Worm (Caenorhabditis elegans) whole organism, L1 larva: ENCODE data around the gene nlp-82.

ENCODE experiments used
- C16A3.4 ChIP-seq: fragments of 150-350 bp; optimal IDR thresholded peaks from 2 replicates; lab custom pipeline; 2014; ENCODE audit warnings: missing biosample characterization, missing genetic modification characterization
- C34B4.2 ChIP-seq: sonication (generic microtip); optimal IDR thresholded peaks from 2 replicates; lab custom pipeline; 2017; ENCODE audit warnings: mild to moderate bottlenecking, missing genetic modification characterization, missing compliant biosample characterization
- F16B12.6 ChIP-seq: fragments of 150-350 bp; optimal IDR thresholded peaks from 2 replicates; lab custom pipeline; 2014; ENCODE audit warnings: missing biosample characterization, missing genetic modification characterization
- aha-1 ChIP-seq: fragments of 150-350 bp; optimal IDR thresholded peaks from 2 replicates; lab custom pipeline; 2014; ENCODE audit warnings: missing biosample characterization, missing genetic modification characterization
- aly-2 ChIP-seq: fragments of 150-350 bp; optimal IDR thresholded peaks from 2 replicates; lab custom pipeline; 2014; ENCODE audit warnings: missing biosample characterization, missing genetic modification characterization
- ama-1 ChIP-seq: fragments of 150-350 bp; optimal IDR thresholded peaks from 2 replicates; lab custom pipeline; 2014
- ceh-63 ChIP-seq: fragments of 200-800 bp; sonication (Bioruptor generic); optimal IDR thresholded peaks from 2 replicates; lab custom pipeline; 2018; ENCODE audit warnings: mild to moderate bottlenecking, missing genetic modification characterization, missing compliant biosample characterization
- ceh-8 ChIP-seq: fragments of 200-800 bp; sonication (Bioruptor generic); optimal IDR thresholded peaks from 2 replicates; lab custom pipeline; 2018; ENCODE audit warnings: mild to moderate bottlenecking, missing genetic modification characterization, moderate library complexity, missing compliant biosample characterization
- ceh-88 ChIP-seq: fragments of 200-800 bp; sonication (Bioruptor generic); IDR thresholded peaks from 2 replicates; pipeline ENCODE4 v1.3.6; 2022; ENCODE audit warnings: missing genetic modification characterization, missing compliant biosample characterization
- dpl-1 ChIP-seq, 3 experiments: fragments of 150-350 bp in 2 of 3; sonication (generic microtip) in 1 of 3; optimal IDR thresholded peaks; 2 replicates each; lab custom pipeline; 2014 to 2017; ENCODE audit warnings: missing biosample characterization in 3 of 3, missing genetic modification characterization in 3 of 3, missing genetic modification reagents in 3 of 3
- dsc-1 ChIP-seq: sonication (generic microtip); optimal IDR thresholded peaks from 2 replicates; lab custom pipeline; 2016; ENCODE audit warnings: mild to moderate bottlenecking, missing genetic modification characterization, missing compliant biosample characterization
- efl-1 ChIP-seq, 4 experiments: fragments of 150-350 bp; optimal IDR thresholded peaks in 3 of 4; peaks in 1 of 4; 1 replicate in 1 of 4; 2 replicates in 3 of 4; lab custom pipeline; 2014; ENCODE audit warnings: missing biosample characterization in 2 of 4, missing genetic modification characterization in 2 of 4, missing genetic modification reagents in 2 of 4
- egl-13 ChIP-seq: sonication (generic microtip); optimal IDR thresholded peaks from 2 replicates; lab custom pipeline; 2016; ENCODE audit warnings: missing genotype, missing genetic modification reagents, missing genetic modification characterization, missing compliant biosample characterization
- fkh-10 ChIP-seq: sonication (generic microtip); optimal IDR thresholded peaks from 2 replicates; lab custom pipeline; 2017; ENCODE audit warnings: missing biosample characterization, missing genetic modification reagents, missing genetic modification characterization
- grh-1 ChIP-seq: fragments of 200-800 bp; sonication (Bioruptor generic); IDR thresholded peaks from 2 replicates; pipeline ENCODE4 v1.3.6; 2022; ENCODE audit warnings: missing genetic modification reagents, missing genetic modification characterization, missing compliant biosample characterization
- hlh-17 ChIP-seq: fragments of 200-800 bp; sonication (Bioruptor generic); optimal IDR thresholded peaks from 2 replicates; lab custom pipeline; 2018; ENCODE audit warnings: missing genetic modification characterization, mild to moderate bottlenecking, missing compliant biosample characterization, moderate library complexity, borderline replicate concordance
- hpl-2 ChIP-seq: fragments of 150-350 bp; optimal IDR thresholded peaks from 2 replicates; lab custom pipeline; 2014; ENCODE audit warnings: missing biosample characterization, missing genetic modification reagents, missing genetic modification characterization
- isw-1 ChIP-seq: fragments of 200-800 bp; sonication (Bioruptor generic); IDR thresholded peaks from 2 replicates; pipeline ENCODE4 v1.3.6; 2022; ENCODE audit warnings: missing genetic modification characterization, missing compliant biosample characterization
- lin-13 ChIP-seq: fragments of 150-350 bp; optimal IDR thresholded peaks from 2 replicates; lab custom pipeline; 2014; ENCODE audit warnings: missing biosample characterization, missing genetic modification reagents, missing genetic modification characterization
- lin-35 ChIP-seq, 2 experiments: fragments of 150-350 bp; optimal IDR thresholded peaks; 2 replicates each; lab custom pipeline; 2014; ENCODE audit warnings: missing biosample characterization in 2 of 2, missing genetic modification characterization in 2 of 2, missing genetic modification reagents in 2 of 2
- lsy-2 ChIP-seq, 2 experiments: fragments of 150-350 bp; optimal IDR thresholded peaks; 2 replicates each; lab custom pipeline; 2014; ENCODE audit warnings: missing biosample characterization in 2 of 2, missing genetic modification characterization in 2 of 2
- mab-9 ChIP-seq: fragments of 200-800 bp; sonication (Bioruptor generic); IDR thresholded peaks from 2 replicates; pipeline ENCODE4 v1.3.6; 2022; ENCODE audit warnings: missing genetic modification reagents, missing genetic modification characterization, missing compliant biosample characterization
- mdl-1 ChIP-seq, 2 experiments: fragments of 150-350 bp; optimal IDR thresholded peaks; 2 replicates each; lab custom pipeline; 2014 to 2017; ENCODE audit warnings: missing biosample characterization in 2 of 2, missing genetic modification characterization in 2 of 2, inconsistent platforms in 1 of 2
- mep-1 ChIP-seq: fragments of 150-350 bp; optimal IDR thresholded peaks from 2 replicates; lab custom pipeline; 2014; ENCODE audit warnings: missing biosample characterization, missing genetic modification characterization
- nhr-19 ChIP-seq: fragments of 200-800 bp; sonication (Bioruptor generic); conservative IDR thresholded peaks from 2 replicates; pipeline ENCODE4 v1.3.6; 2022; ENCODE audit warnings: missing genetic modification characterization, missing compliant biosample characterization
- nhr-47 ChIP-seq: sonication (generic microtip); optimal IDR thresholded peaks from 2 replicates; lab custom pipeline; 2016; ENCODE audit warnings: mild to moderate bottlenecking, missing genetic modification characterization, moderate library complexity, missing compliant biosample characterization
- nhr-71 ChIP-seq: sonication (generic microtip); optimal IDR thresholded peaks from 2 replicates; lab custom pipeline; 2016; ENCODE audit warnings: mild to moderate bottlenecking, missing genetic modification characterization, moderate library complexity, missing compliant biosample characterization
- nhr-85 ChIP-seq: sonication (generic microtip); peaks from one replicate; lab custom pipeline; 2016; ENCODE audit warnings: missing genetic modification characterization, inconsistent platforms, missing compliant biosample characterization
- pag-3 ChIP-seq: sonication (generic microtip); optimal IDR thresholded peaks from 2 replicates; lab custom pipeline; 2017; ENCODE audit warnings: missing genetic modification characterization, mild to moderate bottlenecking, missing compliant biosample characterization, antibody characterized with exemption, borderline replicate concordance; ENCODE audit not compliant: insufficient read depth
- rnt-1 ChIP-seq: sonication (generic microtip); optimal IDR thresholded peaks from 2 replicates; lab custom pipeline; 2016; ENCODE audit warnings: mild to moderate bottlenecking, missing genetic modification characterization, moderate library complexity, missing compliant biosample characterization
- snu-23 ChIP-seq: sonication (generic microtip); optimal IDR thresholded peaks from 2 replicates; lab custom pipeline; 2016; ENCODE audit warnings: missing genetic modification characterization, missing compliant biosample characterization
- swsn-7 ChIP-seq: sonication (generic microtip); optimal IDR thresholded peaks from 2 replicates; lab custom pipeline; 2016; ENCODE audit warnings: missing genetic modification characterization, missing compliant biosample characterization
- tbx-2 ChIP-seq: sonication (generic microtip); optimal IDR thresholded peaks from 2 replicates; lab custom pipeline; 2016; ENCODE audit warnings: missing genetic modification characterization, missing compliant biosample characterization
- unc-130 ChIP-seq: fragments of 150-350 bp; optimal IDR thresholded peaks from 2 replicates; lab custom pipeline; 2017; ENCODE audit warnings: missing biosample characterization, missing genetic modification characterization, inconsistent platforms
- unc-62 ChIP-seq: fragments of 150-350 bp; optimal IDR thresholded peaks from 2 replicates; lab custom pipeline; 2014; ENCODE audit warnings: missing biosample characterization, missing genetic modification reagents, missing genetic modification characterization
- vab-15 ChIP-seq: sonication (generic microtip); optimal IDR thresholded peaks from 2 replicates; lab custom pipeline; 2017; ENCODE audit warnings: missing genotype, mild to moderate bottlenecking, missing genetic modification characterization, missing compliant biosample characterization
- xbp-1 ChIP-seq: sonication (generic microtip); optimal IDR thresholded peaks from 2 replicates; lab custom pipeline; 2016; ENCODE audit warnings: missing genetic modification characterization, missing compliant biosample characterization
- zag-1 ChIP-seq: fragments of 150-350 bp; optimal IDR thresholded peaks from 2 replicates; lab custom pipeline; 2014; ENCODE audit warnings: missing biosample characterization, missing genetic modification characterization
- zip-4 ChIP-seq: fragments of 200-800 bp; sonication (Bioruptor generic); optimal IDR thresholded peaks from 2 replicates; lab custom pipeline; 2018; ENCODE audit warnings: mild to moderate bottlenecking, missing genetic modification characterization, moderate library complexity, missing compliant biosample characterization
- ztf-4 ChIP-seq: fragments of 150-350 bp; optimal IDR thresholded peaks from 2 replicates; lab custom pipeline; 2014; ENCODE audit warnings: missing biosample characterization, missing genetic modification characterization

The nlp-82 gene

ce11 chrII:9289127-9289526 is 35.0 kb upstream of the nlp-82 start:
- TF ChIP-seq hpl-2 (no peak), nhr-85 (peak; percentile 21)
- TF ChIP-seq, all 84 proteins: peak for 1

- peak; percentile 5 for TF ChIP-seq ztf-4 (tag; lab: Kevin White, UChicago)
- no peak for TF ChIP-seq zag-1 (tag; lab: Kevin White, UChicago)
- no peak for TF ChIP-seq mdl-1 (tag; optimal IDR thresholded peaks at IDR 0.05; lab: Kevin White, UChicago)
- TF ChIP-seq nhr-71, result peak; percentile 55
- no peak for TF ChIP-seq aha-1 (tag; lab: Kevin White, UChicago)
- no peak for TF ChIP-seq unc-62 (GFP tag; lab: Kevin White, UChicago)
- no peak for TF ChIP-seq isw-1 (GFP tag; lab: Robert Waterston, UW)
- TF ChIP-seq mep-1, result no peak
- TF ChIP-seq egl-13, result peak; percentile 5
- no peak for TF ChIP-seq pag-3 (tag; lab: Kevin White, UChicago)
- peak; percentile 28 for TF ChIP-seq dsc-1 (tag; lab: Kevin White, UChicago)
- TF ChIP-seq lin-13 (GFP tag; lab: Kevin White, UChicago), result no peak
- TF ChIP-seq lin-35 (GFP tag; optimal IDR thresholded peaks at IDR 0.05; lab: Kevin White, UChicago), result peak; percentile 2 to 16
- peak; percentile 27; the same call in 1 of the 2 replicates for TF ChIP-seq grh-1 (GFP tag; lab: Robert Waterston, UW)
- TF ChIP-seq tbx-2 (tag; lab: Kevin White, UChicago), result no peak
- TF ChIP-seq dpl-1 (GFP tag; optimal IDR thresholded peaks at IDR 0.05; lab: Kevin White, UChicago), result peak in 2 of 3 experiments; percentile 11 to 46
- no peak for TF ChIP-seq vab-15 (tag; lab: Kevin White, UChicago)
- peak; percentile 43 to 76 for TF ChIP-seq lsy-2 (tag; optimal IDR thresholded peaks at IDR 0.05; lab: Kevin White, UChicago)
- TF ChIP-seq nhr-19, result peak; percentile 49
- no peak for TF ChIP-seq C16A3.4 (tag; lab: Kevin White, UChicago)
- TF ChIP-seq fkh-10 (GFP tag; lab: Kevin White, UChicago), result peak; percentile 15
- peak; percentile 38 to 41 for TF ChIP-seq efl-1 (optimal IDR thresholded peaks at IDR 0.05; lab: Kevin White, UChicago)
- TF ChIP-seq efl-1 (GFP tag; optimal IDR thresholded peaks at IDR 0.05 in 1 of 2; lab: Kevin White, UChicago), result peak in 1 of 2 experiments; percentile 37
- TF ChIP-seq C34B4.2, result no peak
- TF ChIP-seq mab-9, result no peak
- TF ChIP-seq rnt-1 (tag; lab: Kevin White, UChicago), result peak; percentile 13
- peak; percentile 18 for TF ChIP-seq aly-2
- TF ChIP-seq snu-23, result peak; percentile 7
- TF ChIP-seq hlh-17, result peak; percentile 25
- peak; percentile 20 for TF ChIP-seq xbp-1 (tag; lab: Kevin White, UChicago)
- peak; percentile 72 for TF ChIP-seq F16B12.6 (tag; lab: Kevin White, UChicago)
- TF ChIP-seq swsn-7 (tag; lab: Kevin White, UChicago), result peak; percentile 9
- TF ChIP-seq zip-4, result no peak
- TF ChIP-seq nhr-85, result peak; percentile 67
- no peak for TF ChIP-seq nhr-47 (tag; lab: Kevin White, UChicago)
- TF ChIP-seq ceh-63 (GFP tag; lab: Kevin White, UChicago), result no peak
- no peak for TF ChIP-seq ceh-88 (GFP tag; lab: Robert Waterston, UW)
- TF ChIP-seq unc-130 (tag; lab: Kevin White, UChicago), result no peak
- peak; percentile 59 for TF ChIP-seq ama-1
- TF ChIP-seq ceh-8, result peak; percentile 9
- TF ChIP-seq, all 84 proteins: peak for 21
Observed at ce11 chrII:9285171-9286025, 31.3 kb upstream of the nlp-82 start, which contains the start of gene mtrr-1. TSS of gene mtrr-1 (plus strand) at chrII:9285975.
